Worm (Caenorhabditis elegans) whole organism, L4 larva: ENCODE results near the gene cyp-14A4.

Experiments used
- attf-4 ChIP-seq: sonication (generic microtip); optimal IDR thresholded peaks from 3 replicates; lab custom pipeline; 2017; ENCODE audit warnings: missing biosample characterization, missing genetic modification characterization
- dpl-1 ChIP-seq: fragments of 150-350 bp; optimal IDR thresholded peaks from 2 replicates; lab custom pipeline; 2014; ENCODE audit warnings: missing biosample characterization, missing genetic modification reagents, missing genetic modification characterization
- nhr-11 ChIP-seq: fragments of 150-350 bp; optimal IDR thresholded peaks from 2 replicates; lab custom pipeline; 2014; ENCODE audit warnings: missing biosample characterization, missing genetic modification characterization
- nhr-28 ChIP-seq: fragments of 150-350 bp; optimal IDR thresholded peaks from 2 replicates; lab custom pipeline; 2014; ENCODE audit warnings: missing biosample characterization, missing genetic modification characterization
- snpc-4 ChIP-seq: fragments of 150-350 bp; optimal IDR thresholded peaks from 2 replicates; lab custom pipeline; 2014; ENCODE audit warnings: missing biosample characterization, missing genetic modification characterization
- zfp-2 ChIP-seq: sonication (generic microtip); optimal IDR thresholded peaks from 2 replicates; lab custom pipeline; 2016; ENCODE audit warnings: mild to moderate bottlenecking, missing genetic modification characterization, missing compliant biosample characterization

DNA sequence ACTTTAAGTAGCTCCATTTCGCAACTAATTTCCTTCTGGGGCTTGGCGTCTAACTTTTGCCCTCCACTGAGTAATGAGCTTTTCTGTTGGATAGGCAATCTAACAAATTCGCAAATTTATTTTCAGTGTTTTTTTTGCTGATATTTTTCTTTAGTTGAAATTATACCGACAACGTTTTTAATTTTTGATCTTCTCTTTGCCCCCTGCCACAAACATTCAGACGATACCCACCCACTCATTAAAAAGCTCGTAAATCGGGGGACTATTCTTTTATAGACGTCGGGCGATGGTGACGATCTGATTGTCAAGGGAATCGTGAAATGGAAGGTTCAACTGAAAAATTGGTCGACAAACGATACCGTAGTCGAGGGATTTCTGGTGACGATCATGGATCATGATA lies 39.7 kb upstream of the cyp-14A4 start:
- TF ChIP-seq nhr-28: no peak
- no peak for TF ChIP-seq zfp-2
- no peak for TF ChIP-seq attf-4 (tag; lab: Kevin White, UChicago)
- TF ChIP-seq nhr-11 (tag; lab: Kevin White, UChicago): no peak
- TF ChIP-seq snpc-4 (tag; lab: Kevin White, UChicago): no peak
- TF ChIP-seq dpl-1 (GFP tag; lab: Kevin White, UChicago): no peak
